Worm (Caenorhabditis elegans) whole organism, mixed stage, embryonic: Measurements from ENCODE around the gene sru-22.

Source experiments
- lin-13 ChIP-seq: fragments of 150-350 bp; optimal IDR thresholded peaks from 2 replicates; lab custom pipeline; 2014; ENCODE audit warnings: missing biosample characterization, missing genetic modification characterization
- lsy-2 ChIP-seq: fragments of 150-350 bp; optimal IDR thresholded peaks from 2 replicates; lab custom pipeline; 2014; ENCODE audit warnings: missing biosample characterization, missing genetic modification characterization
- pha-4 ChIP-seq: fragments of 150-350 bp; optimal IDR thresholded peaks from 2 replicates; lab custom pipeline; 2018; ENCODE audit warnings: missing biosample characterization, missing genetic modification reagents, missing genetic modification characterization

- TF ChIP-seq lin-13 (tag; lab: Kevin White, UChicago): no peak
- TF ChIP-seq pha-4 (tag; lab: Kevin White, UChicago): no peak
- no peak for TF ChIP-seq lsy-2 (tag; lab: Kevin White, UChicago)
These were observed 22.0 kb downstream of the sru-22 start, which contains the start of gene srw-56 for ce11 chrV:15952762-15953161.
